Worm (Caenorhabditis elegans): Measurements from ENCODE around the gene F08F3.8.

F08F3.8 gene

ce11 chrV:5442366-5442765 is 10.0 kb upstream of the F08F3.8 start:
- TF ChIP-seq nhr-25 (tag; optimal IDR thresholded peaks at IDR 0.05; ENCODE audit: borderline replicate concordance, insufficient read depth) (no peak), madf-9 (GFP tag; conservative IDR thresholded peaks at IDR 0.05) (no peak), unc-62 (GFP tag; optimal IDR thresholded peaks at IDR 0.05 in 1 of 2) (peak in 1 of 2 experiments; percentile 95), unc-62 (tag; optimal IDR thresholded peaks at IDR 0.05) (no peak), zip-11 (GFP tag; IDR thresholded peaks at IDR 0.05) (no peak), ZK337.2 (GFP tag; IDR thresholded peaks at IDR 0.05) (no peak)

DNA sequence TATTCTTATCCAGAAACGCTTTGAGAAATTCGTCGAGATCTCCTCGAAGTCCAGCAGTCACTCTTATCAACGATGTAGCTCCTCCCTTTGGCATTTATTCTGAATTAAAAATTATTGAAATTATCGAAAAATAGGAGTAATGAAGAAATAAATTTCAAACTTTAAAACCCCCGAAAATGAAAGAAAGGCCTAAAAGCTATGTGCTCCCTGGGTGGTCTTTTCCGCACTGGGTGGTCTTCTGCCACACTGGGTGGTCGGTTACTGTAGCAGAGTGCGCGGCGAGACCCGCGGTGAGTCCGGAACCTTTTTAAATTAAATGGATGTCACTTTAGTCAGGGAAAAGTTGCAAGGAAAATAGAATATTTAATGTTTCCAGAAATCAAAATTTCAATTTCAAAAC is 6.7 kb upstream of the F08F3.8 start, which contains the start of gene snpc-1.3:
Gene snpc-1.3, minus strand, starts transcription at position 101 of the 400 bp plus-strand sequence.
- TF ChIP-seq php-3 (GFP tag; IDR thresholded peaks at IDR 0.05) (no peak), tra-1 (GFP tag; IDR thresholded peaks at IDR 0.05) (0 out of 2 replicates have a peak, but pooled peaks have one; percentile 63), zip-11 (GFP tag; IDR thresholded peaks at IDR 0.05) (no peak), snpc-1.2 (GFP tag; IDR thresholded peaks at IDR 0.05) (no peak)

- TF ChIP-seq F10B5.3 (tag; optimal IDR thresholded peaks at IDR 0.05) (no peak), tra-1 (GFP tag; IDR thresholded peaks at IDR 0.05) (peak; percentile 71; the same call in 1 of the 2 replicates), daf-16 (GFP tag; optimal IDR thresholded peaks at IDR 0.05) (peak in 1 of 2 experiments; percentile 22), daf-16 (tag; optimal IDR thresholded peaks at IDR 0.05) (peak; percentile 85), D1046.2 (GFP tag; IDR thresholded peaks at IDR 0.05) (no peak), nhr-6 (tag; optimal IDR thresholded peaks at IDR 0.05) (peak; percentile 47), ceh-20 (GFP tag; IDR thresholded peaks at IDR 0.05) (0 out of 2 replicates have a peak, but pooled peaks have one; percentile 31), php-3 (GFP tag; IDR thresholded peaks at IDR 0.05) (peak; percentile 85), nhr-102 (tag; optimal IDR thresholded peaks at IDR 0.05) (peak; percentile 34), saeg-2 (GFP tag; IDR thresholded peaks at IDR 0.05) (no peak), F37D6.2 (tag; optimal IDR thresholded peaks at IDR 0.05) (no peak), T26A8.4 (GFP tag; IDR thresholded peaks at IDR 0.05) (no peak), dmd-6 (GFP tag; IDR thresholded peaks at IDR 0.05) (peak; percentile 90), nhr-48 (tag; optimal IDR thresholded peaks at IDR 0.05) (peak; percentile 37), lin-29 (GFP tag; IDR thresholded peaks at IDR 0.05) (no peak), aha-1 (tag) (peak; percentile 79), lin-38 (GFP tag; IDR thresholded peaks at IDR 0.05) (peak; percentile 97), snpc-1.2 (GFP tag; IDR thresholded peaks at IDR 0.05) (no peak), dpl-1 (GFP tag; optimal IDR thresholded peaks at IDR 0.05) (peak; percentile 90), madf-9 (GFP tag; conservative IDR thresholded peaks at IDR 0.05) (no peak), Y48G9A.11 (GFP tag; IDR thresholded peaks at IDR 0.05) (no peak), arid-1 (GFP tag; conservative IDR thresholded peaks at IDR 0.05) (no peak), ceh-44 (GFP tag; IDR thresholded peaks at IDR 0.05) (no peak), cey-2 (tag; optimal IDR thresholded peaks at IDR 0.05; ENCODE audit: borderline replicate concordance, insufficient read depth) (no peak), F44E2.7 (GFP tag; IDR thresholded peaks at IDR 0.05) (no peak), unc-130 (GFP tag; optimal IDR thresholded peaks at IDR 0.05) (no peak), vab-7 (GFP tag; IDR thresholded peaks at IDR 0.05) (no peak), ztf-7 (tag; optimal IDR thresholded peaks at IDR 0.05) (no peak), ces-1 (GFP tag; optimal IDR thresholded peaks at IDR 0.05) (no peak), pqm-1 (tag; optimal IDR thresholded peaks at IDR 0.05) (peak; percentile 99), hmg-1.1 (GFP tag; IDR thresholded peaks at IDR 0.05) (0 out of 2 replicates have a peak, but pooled peaks have one; percentile 37), mdl-1 (tag; optimal IDR thresholded peaks at IDR 0.05) (peak in 1 of 2 experiments; percentile 76), ZK546.5 (tag; optimal IDR thresholded peaks at IDR 0.05) (no peak), fos-1 (tag; optimal IDR thresholded peaks at IDR 0.05) (no peak), gei-8 (GFP tag; optimal IDR thresholded peaks at IDR 0.05) (no peak), mxl-2 (GFP tag; conservative IDR thresholded peaks at IDR 0.05) (no peak), unc-62 (GFP tag; optimal IDR thresholded peaks at IDR 0.05 in 1 of 2) (no peak), unc-62 (tag; optimal IDR thresholded peaks at IDR 0.05) (no peak), ctbp-1 (GFP tag; IDR thresholded peaks at IDR 0.05) (no peak), Y105C5A.15 (GFP tag; IDR thresholded peaks at IDR 0.05) (no peak), nhr-41 (GFP tag; IDR thresholded peaks at IDR 0.05) (no peak), dve-1 (tag; optimal IDR thresholded peaks at IDR 0.05; ENCODE audit: insufficient read depth) (peak; percentile 89), lsy-2 (tag; optimal IDR thresholded peaks at IDR 0.05) (peak in 1 of 2 experiments; percentile 85)
Observed at ce11 chrV:5433020-5433419, 621 bp upstream of the F08F3.8 start, which contains the start of gene acl-6. Gene acl-6 (plus strand): TSS chrV:5433386.

Data from whole organism, L4 larva.